Worm (Caenorhabditis elegans): ENCODE measurements around the gene C33D3.5.

Gene C33D3.5

DNA sequence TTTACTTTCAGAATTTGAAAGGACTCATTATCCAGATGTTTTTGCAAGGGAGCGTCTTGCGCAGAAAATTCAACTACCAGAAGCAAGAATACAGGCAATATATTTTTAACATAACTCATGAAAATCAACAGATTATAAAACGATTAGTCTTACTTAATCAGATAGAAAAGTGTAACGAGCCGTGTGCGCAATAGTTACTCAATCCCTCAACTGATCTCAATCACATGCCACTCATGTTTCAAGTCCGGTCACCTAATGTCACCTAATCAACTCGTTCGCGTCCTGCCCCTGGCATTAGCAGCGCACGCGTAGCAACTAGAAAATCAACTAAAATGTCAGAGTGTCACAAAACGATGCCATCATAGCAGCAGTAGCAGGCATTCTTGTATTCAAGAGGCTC is 25.4 kb downstream of the C33D3.5 start:
- TF ChIP-seq fos-1 (tag; optimal IDR thresholded peaks at IDR 0.05) (no peak), nhr-23 (tag; optimal IDR thresholded peaks at IDR 0.05) (no peak), ceh-28 (tag; optimal IDR thresholded peaks at IDR 0.05) (no peak), skn-1 (tag; optimal IDR thresholded peaks at IDR 0.05) (no peak), fkh-10 (GFP tag; optimal IDR thresholded peaks at IDR 0.05) (no peak), egl-27 (tag; optimal IDR thresholded peaks at IDR 0.05) (no peak), nhr-76 (tag; optimal IDR thresholded peaks at IDR 0.05) (no peak), ZK546.5 (tag; optimal IDR thresholded peaks at IDR 0.05) (no peak), ceh-16 (tag; optimal IDR thresholded peaks at IDR 0.05) (no peak)

DNA sequence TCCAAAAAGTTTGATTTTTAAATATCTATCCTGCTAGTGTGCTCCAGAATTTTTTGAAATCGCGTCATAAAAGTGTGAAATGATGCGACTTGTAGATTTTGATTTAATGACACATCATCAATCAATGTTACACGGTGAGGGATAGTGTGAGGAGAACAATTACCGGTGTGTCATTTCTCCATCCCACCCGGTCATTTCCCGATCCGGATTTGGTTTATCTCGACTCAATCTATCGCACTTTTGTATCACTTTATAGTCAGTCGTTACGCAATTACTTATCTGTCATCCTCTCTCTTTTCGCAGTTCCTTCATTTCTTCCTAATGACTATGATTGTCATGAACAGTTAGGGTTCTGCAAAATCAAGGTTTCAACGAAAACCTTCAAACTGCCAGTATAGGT is 29.0 kb downstream of the C33D3.5 start:
- no peak for TF ChIP-seq fos-1 (tag; optimal IDR thresholded peaks at IDR 0.05)
- no peak for TF ChIP-seq nhr-11 (tag; optimal IDR thresholded peaks at IDR 0.05)
- TF ChIP-seq snpc-4 (tag; optimal IDR thresholded peaks at IDR 0.05), result no peak
- TF ChIP-seq hmg-11 (tag; optimal IDR thresholded peaks at IDR 0.05), result no peak
- TF ChIP-seq nfya-1 (tag; optimal IDR thresholded peaks at IDR 0.05; ENCODE audit: insufficient read depth), result no peak
- no peak for TF ChIP-seq daf-12 (tag; optimal IDR thresholded peaks at IDR 0.05)
- no peak for TF ChIP-seq lin-39 (tag; optimal IDR thresholded peaks at IDR 0.05)
- no peak for TF ChIP-seq ZK546.5 (tag; optimal IDR thresholded peaks at IDR 0.05)
- TF ChIP-seq lsy-12 (tag; optimal IDR thresholded peaks at IDR 0.05), result no peak
- no peak for TF ChIP-seq ceh-28 (tag; optimal IDR thresholded peaks at IDR 0.05)
- TF ChIP-seq nhr-23 (tag; optimal IDR thresholded peaks at IDR 0.05), result no peak
- no peak for TF ChIP-seq ceh-9 (tag; optimal IDR thresholded peaks at IDR 0.05)
- no peak for TF ChIP-seq ama-1 (optimal IDR thresholded peaks at IDR 0.05)
- TF ChIP-seq tbx-2 (tag; optimal IDR thresholded peaks at IDR 0.05), result no peak
- TF ChIP-seq nhr-43 (tag; optimal IDR thresholded peaks at IDR 0.05; ENCODE audit: poor library complexity, severe bottlenecking), result no peak

ce11 chrX:10521313-10521712 is 30.2 kb downstream of the C33D3.5 start, which contains the start of gene F14F3.4:
F14F3.4 (minus strand) TSS chrX:10521413.
- TF ChIP-seq nhr-77 (tag; optimal IDR thresholded peaks at IDR 0.05) (no peak), ZK546.5 (tag; optimal IDR thresholded peaks at IDR 0.05) (no peak), fkh-2 (tag; optimal IDR thresholded peaks at IDR 0.05) (no peak), nhr-25 (tag; optimal IDR thresholded peaks at IDR 0.05) (no peak), lin-15B (tag; optimal IDR thresholded peaks at IDR 0.05) (no peak), unc-62 (GFP tag; optimal IDR thresholded peaks at IDR 0.05) (no peak), ceh-9 (tag; optimal IDR thresholded peaks at IDR 0.05) (no peak), nhr-28 (tag; optimal IDR thresholded peaks at IDR 0.05) (no peak), snpc-4 (tag; optimal IDR thresholded peaks at IDR 0.05) (no peak), nhr-12 (tag; optimal IDR thresholded peaks at IDR 0.05) (no peak), elt-1 (tag; optimal IDR thresholded peaks at IDR 0.05) (no peak), unc-39 (tag; optimal IDR thresholded peaks at IDR 0.05) (no peak), hmg-11 (tag; optimal IDR thresholded peaks at IDR 0.05) (no peak), elt-3 (tag; optimal IDR thresholded peaks at IDR 0.05) (no peak), zag-1 (tag; optimal IDR thresholded peaks at IDR 0.05) (no peak), nhr-43 (tag; optimal IDR thresholded peaks at IDR 0.05; ENCODE audit: poor library complexity, severe bottlenecking) (no peak)

ce11 chrX:10524483-10524948 is 33.4 kb downstream of the C33D3.5 start, which contains the start of the genes mboa-7 and git-1:
mboa-7 (minus strand) TSS chrX:10524565.
git-1 (plus strand) TSS chrX:10524898.
- TF ChIP-seq nhr-23 (tag; optimal IDR thresholded peaks at IDR 0.05) (peak; percentile 18), nhr-28 (tag; optimal IDR thresholded peaks at IDR 0.05) (no peak), nhr-67 (tag; optimal IDR thresholded peaks at IDR 0.05) (no peak), ceh-82 (tag; optimal IDR thresholded peaks at IDR 0.05) (no peak), nhr-76 (tag; optimal IDR thresholded peaks at IDR 0.05) (no peak), nhr-25 (tag; optimal IDR thresholded peaks at IDR 0.05) (peak; percentile 92), egl-5 (tag; optimal IDR thresholded peaks at IDR 0.05) (no peak), lsy-12 (tag; optimal IDR thresholded peaks at IDR 0.05) (peak; percentile 0), nhr-77 (tag; optimal IDR thresholded peaks at IDR 0.05) (no peak), nhr-12 (tag; optimal IDR thresholded peaks at IDR 0.05) (no peak), nfya-1 (tag; optimal IDR thresholded peaks at IDR 0.05; ENCODE audit: insufficient read depth) (peak; percentile 55), mdl-1 (tag; optimal IDR thresholded peaks at IDR 0.05) (no peak), R02D3.7 (tag; optimal IDR thresholded peaks at IDR 0.05) (no peak), aly-2 (tag; optimal IDR thresholded peaks at IDR 0.05) (no peak), sea-2 (GFP tag; optimal IDR thresholded peaks at IDR 0.05) (no peak), nhr-237 (tag; optimal IDR thresholded peaks at IDR 0.05) (no peak), snpc-4 (tag; optimal IDR thresholded peaks at IDR 0.05) (peak; percentile 68), hmg-11 (tag; optimal IDR thresholded peaks at IDR 0.05) (no peak), nhr-43 (tag; optimal IDR thresholded peaks at IDR 0.05; ENCODE audit: poor library complexity, severe bottlenecking) (peak; percentile 63), ceh-9 (tag; optimal IDR thresholded peaks at IDR 0.05) (no peak), lin-15B (tag; optimal IDR thresholded peaks at IDR 0.05) (peak; percentile 35), unc-39 (tag; optimal IDR thresholded peaks at IDR 0.05) (no peak), pha-4 (tag; optimal IDR thresholded peaks at IDR 0.05) (peak; percentile 52), egl-27 (tag; optimal IDR thresholded peaks at IDR 0.05) (no peak), fos-1 (tag; optimal IDR thresholded peaks at IDR 0.05) (no peak), ceh-16 (tag; optimal IDR thresholded peaks at IDR 0.05) (no peak), elt-1 (tag; optimal IDR thresholded peaks at IDR 0.05) (no peak), ZK546.5 (tag; optimal IDR thresholded peaks at IDR 0.05) (no peak), zag-1 (tag; optimal IDR thresholded peaks at IDR 0.05) (no peak), jun-1 (tag; optimal IDR thresholded peaks at IDR 0.05) (peak; percentile 49), fkh-10 (GFP tag; optimal IDR thresholded peaks at IDR 0.05) (no peak), tbx-2 (tag; optimal IDR thresholded peaks at IDR 0.05) (no peak), ama-1 (optimal IDR thresholded peaks at IDR 0.05) (no peak), lin-39 (tag; optimal IDR thresholded peaks at IDR 0.05) (peak; percentile 82), elt-3 (tag; optimal IDR thresholded peaks at IDR 0.05) (no peak), ceh-28 (tag; optimal IDR thresholded peaks at IDR 0.05) (peak; percentile 42), skn-1 (tag; optimal IDR thresholded peaks at IDR 0.05) (no peak), fkh-2 (tag; optimal IDR thresholded peaks at IDR 0.05) (no peak), ztf-4 (tag; optimal IDR thresholded peaks at IDR 0.05) (no peak)
